Fruit fly (Drosophila melanogaster) whole organism, wandering third instar larva: Measurements from ENCODE around the gene CG16782.

ENCODE experiments used
- Abd-B ChIP-seq: fragments of >200 bp; optimal IDR thresholded peaks from 2 replicates; lab custom pipeline; 2017; ENCODE audit warnings: missing biosample characterization, missing genetic modification characterization
- CG32264 ChIP-seq: fragments of 200-800 bp; sonication (Bioruptor generic); optimal IDR thresholded peaks from 2 replicates; lab custom pipeline; 2016; ENCODE audit warnings: missing biosample characterization, missing genetic modification characterization
- CG9705 ChIP-seq: fragments of 200-800 bp; sonication (Bioruptor generic); optimal IDR thresholded peaks from 2 replicates; lab custom pipeline; 2018; ENCODE audit warnings: missing biosample characterization, mild to moderate bottlenecking, missing genetic modification characterization
- CrebA ChIP-seq: fragments of 200-800 bp; sonication (Bioruptor generic); optimal IDR thresholded peaks from 2 replicates; lab custom pipeline; 2016; ENCODE audit warnings: missing biosample characterization, mild to moderate bottlenecking, missing genetic modification characterization, borderline replicate concordance
- Dfd ChIP-seq: fragments of >200 bp; optimal IDR thresholded peaks from 2 replicates; lab custom pipeline; 2017; ENCODE audit warnings: missing biosample characterization, missing genetic modification characterization
- Dif ChIP-seq: fragments of 200-275, 200-300 bp; sonication (Bioruptor generic); optimal IDR thresholded peaks from 2 replicates; lab custom pipeline; 2018; ENCODE audit warnings: missing biosample characterization, missing genetic modification characterization; ENCODE audit not compliant: partially characterized antibody
- GATAd ChIP-seq: sonication (Bioruptor generic); optimal IDR thresholded peaks from 2 replicates; lab custom pipeline; 2016; ENCODE audit warnings: missing biosample characterization, missing genetic modification characterization
- HLH106 ChIP-seq: fragments of 200-800 bp; optimal IDR thresholded peaks from 3 replicates; lab custom pipeline; 2019; ENCODE audit warnings: missing biosample characterization, mild to moderate bottlenecking, missing genetic modification characterization, moderate library complexity
- Hnf4 ChIP-seq: fragments of 200-800 bp; sonication (Bioruptor generic); optimal IDR thresholded peaks from 2 replicates; lab custom pipeline; 2016; ENCODE audit warnings: missing biosample characterization, mild to moderate bottlenecking, missing genetic modification characterization
- Hr78 ChIP-seq: fragments of >200 bp; optimal IDR thresholded peaks from 2 replicates; lab custom pipeline; 2017; ENCODE audit warnings: missing biosample characterization, missing genetic modification characterization
- Hr83 ChIP-seq: fragments of 200-300 bp; sonication (Bioruptor generic); optimal IDR thresholded peaks from 2 replicates; lab custom pipeline; 2016; ENCODE audit warnings: missing biosample characterization, mild to moderate bottlenecking, missing genetic modification characterization, moderate library complexity; ENCODE audit not compliant: poor library complexity, severe bottlenecking
- Jra ChIP-seq: sonication (Bioruptor generic); optimal IDR thresholded peaks from 2 replicates; lab custom pipeline; 2016; ENCODE audit warnings: missing biosample characterization, missing genetic modification characterization
- Mio ChIP-seq: sonication (Bioruptor generic); optimal IDR thresholded peaks from 2 replicates; lab custom pipeline; 2016; ENCODE audit warnings: missing biosample characterization, missing genetic modification characterization
- Myc ChIP-seq: fragments of >200 bp; optimal IDR thresholded peaks from 2 replicates; lab custom pipeline; 2017
- N ChIP-seq: fragments of >200 bp; optimal IDR thresholded peaks from 2 replicates; lab custom pipeline; 2018; ENCODE audit warnings: missing biosample characterization, missing external identifiers, missing genetic modification characterization
- OdsH ChIP-seq: fragments of 200-800 bp; sonication (Bioruptor generic); optimal IDR thresholded peaks from 2 replicates; lab custom pipeline; 2016; ENCODE audit warnings: missing biosample characterization, mild to moderate bottlenecking, missing genetic modification characterization
- Rel ChIP-seq, 2 experiments: fragments of 200-800 bp; sonication (Bioruptor generic) in 1 of 2; optimal IDR thresholded peaks; 2 replicates in 1 of 2; 3 replicates in 1 of 2; lab custom pipeline; 2016 to 2019; ENCODE audit warnings: mild to moderate bottlenecking in 2 of 2, missing biosample characterization in 2 of 2, missing genetic modification characterization in 2 of 2, moderate library complexity in 1 of 2
- Sp1 ChIP-seq: fragments of 200-800 bp; sonication (Bioruptor generic); optimal IDR thresholded peaks from 3 replicates; lab custom pipeline; 2019; ENCODE audit warnings: missing biosample characterization, mild to moderate bottlenecking, missing genetic modification characterization, moderate library complexity
- Vsx2 ChIP-seq: fragments of 200-300, 225-300 bp; sonication (Bioruptor generic); optimal IDR thresholded peaks from 2 replicates; lab custom pipeline; 2018; ENCODE audit warnings: missing biosample characterization, missing genetic modification characterization; ENCODE audit not compliant: partially characterized antibody
- br ChIP-seq: fragments of 200-800 bp; sonication (Bioruptor generic); optimal IDR thresholded peaks from 2 replicates; lab custom pipeline; 2016; ENCODE audit warnings: missing biosample characterization, missing genetic modification characterization
- brk ChIP-seq: fragments of 200-800 bp; sonication (Bioruptor generic); optimal IDR thresholded peaks from 2 replicates; lab custom pipeline; 2016; ENCODE audit warnings: missing biosample characterization, mild to moderate bottlenecking, missing genetic modification characterization
- dl ChIP-seq, 2 experiments: fragments of 175-275, 200-275 bp in 1 of 2; fragments of 200-275 bp in 1 of 2; sonication (Bioruptor generic); optimal IDR thresholded peaks; lab custom pipeline; 2018; ENCODE audit warnings: mild to moderate bottlenecking in 2 of 2, missing biosample characterization in 2 of 2, missing genetic modification characterization in 2 of 2, moderate library complexity in 2 of 2; ENCODE audit not compliant: partially characterized antibody in 2 of 2, insufficient read depth in 1 of 2
- dmrt93B ChIP-seq: fragments of 200-800 bp; sonication (Bioruptor generic); optimal IDR thresholded peaks from 2 replicates; lab custom pipeline; 2018; ENCODE audit warnings: missing biosample characterization, mild to moderate bottlenecking, missing genetic modification characterization
- dsf ChIP-seq: sonication (Bioruptor generic); optimal IDR thresholded peaks from 2 replicates; lab custom pipeline; 2016; ENCODE audit warnings: missing biosample characterization, missing genetic modification characterization, borderline replicate concordance
- ey ChIP-seq: fragments of 200-800 bp; sonication (Bioruptor generic); optimal IDR thresholded peaks from 2 replicates; lab custom pipeline; 2016; ENCODE audit warnings: missing biosample characterization, missing genetic modification characterization
- foxo ChIP-seq, 2 experiments: fragments of 200-800 bp; sonication (Bioruptor generic); optimal IDR thresholded peaks; 2 replicates in 1 of 2; 3 replicates in 1 of 2; lab custom pipeline; 2016 to 2017; ENCODE audit warnings: missing biosample characterization in 2 of 2, missing genetic modification characterization in 2 of 2
- fru ChIP-seq: fragments of 200-800 bp; sonication (Bioruptor generic); optimal IDR thresholded peaks from 3 replicates; lab custom pipeline; 2016; ENCODE audit warnings: missing biosample characterization, mild to moderate bottlenecking, missing genetic modification characterization
- h ChIP-seq: fragments of 200-800 bp; sonication (Bioruptor generic); optimal IDR thresholded peaks from 3 replicates; lab custom pipeline; 2016; ENCODE audit warnings: missing biosample characterization, mild to moderate bottlenecking, missing genetic modification characterization
- jim ChIP-seq: fragments of 175-275, 200-325 bp; sonication (Bioruptor generic); optimal IDR thresholded peaks from 2 replicates; lab custom pipeline; 2016; ENCODE audit warnings: missing biosample characterization, mild to moderate bottlenecking, missing genetic modification characterization
- lola ChIP-seq: fragments of >200 bp; optimal IDR thresholded peaks from 2 replicates; lab custom pipeline; 2017; ENCODE audit warnings: missing biosample characterization, missing genetic modification characterization
- pan ChIP-seq: fragments of >200 bp; optimal IDR thresholded peaks from 2 replicates; lab custom pipeline; 2017
- psq ChIP-seq: fragments of 200-800 bp; sonication (Bioruptor generic); optimal IDR thresholded peaks from 3 replicates; lab custom pipeline; 2017; ENCODE audit warnings: missing biosample characterization, mild to moderate bottlenecking, missing genetic modification characterization, moderate library complexity
- rgr ChIP-seq: fragments of 200-800 bp; sonication (Bioruptor generic); optimal IDR thresholded peaks from 3 replicates; lab custom pipeline; 2016; ENCODE audit warnings: missing biosample characterization, mild to moderate bottlenecking, missing genetic modification characterization
- sage ChIP-seq: fragments of 200-800 bp; sonication (Bioruptor generic); optimal IDR thresholded peaks from 2 replicates; lab custom pipeline; 2016; ENCODE audit warnings: missing biosample characterization, mild to moderate bottlenecking, missing genetic modification characterization
- sv ChIP-seq: fragments of 200-800 bp; sonication (Bioruptor generic); optimal IDR thresholded peaks from 3 replicates; lab custom pipeline; 2016; ENCODE audit warnings: missing biosample characterization, missing genetic modification characterization
- tai ChIP-seq: sonication (Bioruptor generic); optimal IDR thresholded peaks from 2 replicates; lab custom pipeline; 2016; ENCODE audit warnings: missing biosample characterization, missing genetic modification characterization
- usp ChIP-seq: fragments of >200 bp; optimal IDR thresholded peaks from 2 replicates; lab custom pipeline; 2017; ENCODE audit warnings: missing biosample characterization, missing genetic modification characterization
- woc ChIP-seq: sonication (Bioruptor generic); optimal IDR thresholded peaks from 2 replicates; lab custom pipeline; 2016; ENCODE audit warnings: missing biosample characterization, mild to moderate bottlenecking, missing genetic modification characterization

The CG16782 gene

dm6 chrX:3476009-3476408, 16.0 kb upstream of the CG16782 start:
- TF ChIP-seq sv = no peak
- peak; percentile 49 for TF ChIP-seq ey (GFP tag; lab: Kevin White, UChicago)
- peak; percentile 31 for TF ChIP-seq woc (GFP tag; lab: Kevin White, UChicago)
- peak; percentile 63 for TF ChIP-seq Sp1
- peak; percentile 25 for TF ChIP-seq psq (GFP tag; lab: Kevin White, UChicago)
- peak; percentile 49 for TF ChIP-seq HLH106 (tag; lab: Kevin White, UChicago)
- TF ChIP-seq foxo (GFP tag; optimal IDR thresholded peaks at IDR 0.05; lab: Kevin White, UChicago) = peak in 1 of 2 experiments; percentile 69
- TF ChIP-seq OdsH (GFP tag; lab: Kevin White, UChicago) = peak; percentile 27
- TF ChIP-seq br (GFP tag; lab: Kevin White, UChicago) = peak; percentile 31
- TF ChIP-seq rgr = peak; percentile 55
- TF ChIP-seq Abd-B (GFP tag; lab: Kevin White, UChicago) = no peak
- peak; percentile 57 for TF ChIP-seq fru (GFP tag; lab: Kevin White, UChicago)
- peak; percentile 69 for TF ChIP-seq h (GFP tag; lab: Kevin White, UChicago)
- TF ChIP-seq sage (GFP tag; lab: Kevin White, UChicago) = peak; percentile 23
- peak; percentile 22 for TF ChIP-seq dmrt93B (GFP tag; lab: Kevin White, UChicago)
- TF ChIP-seq dsf = no peak
- peak; percentile 56 for TF ChIP-seq Hnf4 (GFP tag; lab: Kevin White, UChicago)
- no peak for TF ChIP-seq lola (GFP tag; lab: Kevin White, UChicago)

dm6 chrX:3474476-3475439, 14.7 kb upstream of the CG16782 start, which contains the start of gene CG12206:
CG12206 (minus strand) TSS chrX:3474524.
- TF ChIP-seq CG32264 (GFP tag; lab: Kevin White, UChicago) (no peak), Dfd (GFP tag; lab: Kevin White, UChicago) (peak; percentile 47), N (no peak), fru (GFP tag; lab: Kevin White, UChicago) (peak; percentile 35), Rel (GFP tag; optimal IDR thresholded peaks at IDR 0.05; lab: Kevin White, UChicago) (no peak), Rel (tag; optimal IDR thresholded peaks at IDR 0.05; lab: Kevin White, UChicago) (peak; percentile 49), psq (GFP tag; lab: Kevin White, UChicago) (peak; percentile 61), woc (GFP tag; lab: Kevin White, UChicago) (peak; percentile 65), dl (GFP tag; optimal IDR thresholded peaks at IDR 0.05; lab: Kevin White, UChicago; ENCODE audit: insufficient read depth in 1 of 2, partially characterized antibody in 2 of 2) (no peak), GATAd (GFP tag; lab: Kevin White, UChicago) (no peak), Jra (GFP tag; lab: Kevin White, UChicago) (no peak), dmrt93B (GFP tag; lab: Kevin White, UChicago) (peak; percentile 61), lola (GFP tag; lab: Kevin White, UChicago) (no peak), Abd-B (GFP tag; lab: Kevin White, UChicago) (no peak), Vsx2 (no peak), foxo (GFP tag; optimal IDR thresholded peaks at IDR 0.05; lab: Kevin White, UChicago) (peak in 1 of 2 experiments; percentile 60), ey (GFP tag; lab: Kevin White, UChicago) (no peak), br (GFP tag; lab: Kevin White, UChicago) (no peak), Myc (no peak), tai (GFP tag; lab: Kevin White, UChicago) (no peak), h (GFP tag; lab: Kevin White, UChicago) (peak; percentile 38), OdsH (GFP tag; lab: Kevin White, UChicago) (no peak), sage (GFP tag; lab: Kevin White, UChicago) (no peak), dsf (no peak), brk (no peak), usp (GFP tag; lab: Kevin White, UChicago) (no peak), CrebA (GFP tag; lab: Kevin White, UChicago) (no peak), HLH106 (tag; lab: Kevin White, UChicago) (peak; percentile 87), rgr (peak; percentile 49), Hnf4 (GFP tag; lab: Kevin White, UChicago) (no peak), Sp1 (peak; percentile 89), jim (GFP tag; lab: Kevin White, UChicago) (peak; percentile 60), pan (lab: Kevin White, UChicago) (no peak), sv (no peak), Dif (GFP tag; lab: Kevin White, UChicago) (peak; percentile 70), Mio (GFP tag; lab: Kevin White, UChicago) (no peak), CG9705 (GFP tag; lab: Kevin White, UChicago) (peak; percentile 56), Hr78 (GFP tag; lab: Kevin White, UChicago) (no peak), Hr83 (GFP tag; lab: Kevin White, UChicago) (no peak)
